Worm (Caenorhabditis elegans) whole organism, L4 larva: Measurements from ENCODE around the gene T07A9.15.

Experiments used
- D1046.2 ChIP-seq: fragments of 200-800 bp; sonication (Bioruptor generic); IDR thresholded peaks from 2 replicates; pipeline ENCODE4 v1.3.6; 2022; ENCODE audit warnings: missing genetic modification characterization, missing compliant biosample characterization
- F10B5.3 ChIP-seq: sonication (generic microtip); optimal IDR thresholded peaks from 2 replicates; lab custom pipeline; 2016; ENCODE audit warnings: mild to moderate bottlenecking, missing genetic modification characterization, missing compliant biosample characterization
- F37D6.2 ChIP-seq: sonication (generic microtip); optimal IDR thresholded peaks from 2 replicates; lab custom pipeline; 2016; ENCODE audit warnings: mild to moderate bottlenecking, missing genetic modification characterization, missing compliant biosample characterization
- R02D3.7 ChIP-seq: fragments of 150-350 bp; sonication (generic microtip); optimal IDR thresholded peaks from 3 replicates; lab custom pipeline; 2014; ENCODE audit warnings: missing biosample characterization, missing genetic modification characterization
- T26A8.4 ChIP-seq: fragments of 200-800 bp; sonication (Bioruptor generic); IDR thresholded peaks from 2 replicates; pipeline ENCODE4 v1.3.6; 2022; ENCODE audit warnings: missing genetic modification characterization, missing compliant biosample characterization
- Y75B8A.6 ChIP-seq: fragments of 200-800 bp; sonication (Bioruptor generic); IDR thresholded peaks from 2 replicates; pipeline ENCODE4 v1.3.6; 2022; ENCODE audit warnings: missing genetic modification reagents, missing genetic modification characterization, missing compliant biosample characterization
- aha-1 ChIP-seq: fragments of 150-350 bp; peaks from one replicate; lab custom pipeline; 2014; ENCODE audit warnings: missing biosample characterization, missing genetic modification characterization
- ama-1 ChIP-seq: fragments of 150-350 bp; optimal IDR thresholded peaks from 2 replicates; lab custom pipeline; 2014; ENCODE audit warnings: inconsistent platforms, mixed read lengths
- ceh-82 ChIP-seq: sonication (generic microtip); optimal IDR thresholded peaks from 2 replicates; lab custom pipeline; 2017; ENCODE audit warnings: missing biosample characterization, missing genetic modification characterization
- ces-1 ChIP-seq: fragments of 150-350 bp; sonication (generic microtip); optimal IDR thresholded peaks from 4 replicates; lab custom pipeline; 2014; ENCODE audit warnings: missing biosample characterization, missing genetic modification reagents, missing genetic modification characterization
- ctbp-1 ChIP-seq: fragments of 200-800 bp; sonication (Bioruptor generic); IDR thresholded peaks from 2 replicates; pipeline ENCODE4 v1.3.6; 2022; ENCODE audit warnings: missing genetic modification reagents, missing genetic modification characterization, missing compliant biosample characterization
- daf-12 ChIP-seq: fragments of 150-350 bp; optimal IDR thresholded peaks from 2 replicates; lab custom pipeline; 2014; ENCODE audit warnings: missing biosample characterization, missing genetic modification reagents, missing genetic modification characterization
- daf-16 ChIP-seq, 3 experiments: sonication (generic microtip); optimal IDR thresholded peaks; 2 replicates each; lab custom pipeline; 2016 to 2017; ENCODE audit warnings: missing genetic modification characterization in 3 of 3, missing genetic modification reagents in 3 of 3, mild to moderate bottlenecking in 2 of 3, missing compliant biosample characterization in 2 of 3, missing biosample characterization in 1 of 3, moderate library complexity in 1 of 3
- dmd-6 ChIP-seq: fragments of 200-800 bp; sonication (Bioruptor generic); IDR thresholded peaks from 2 replicates; pipeline ENCODE4 v1.3.6; 2022; ENCODE audit warnings: missing genetic modification reagents, missing genetic modification characterization, missing compliant biosample characterization
- dmd-8 ChIP-seq: fragments of 200-800 bp; sonication (Bioruptor generic); IDR thresholded peaks from 2 replicates; pipeline ENCODE4 v1.3.6; 2022; ENCODE audit warnings: missing genetic modification characterization, missing compliant biosample characterization
- dmd-9 ChIP-seq: fragments of 200-800 bp; sonication (Bioruptor generic); IDR thresholded peaks from 2 replicates; pipeline ENCODE4 v1.3.6; 2022; ENCODE audit warnings: missing genetic modification reagents, missing genetic modification characterization, missing compliant biosample characterization
- duxl-1 ChIP-seq: sonication (generic microtip); optimal IDR thresholded peaks from 2 replicates; lab custom pipeline; 2016; ENCODE audit warnings: mild to moderate bottlenecking, missing genetic modification characterization, moderate library complexity, missing compliant biosample characterization; ENCODE audit not compliant: poor library complexity
- dve-1 ChIP-seq: sonication (generic microtip); optimal IDR thresholded peaks from 2 replicates; lab custom pipeline; 2017; ENCODE audit warnings: antibody characterized with exemption, mild to moderate bottlenecking, missing genetic modification characterization, missing compliant biosample characterization; ENCODE audit not compliant: insufficient read depth
- egl-27 ChIP-seq: sonication (generic microtip); optimal IDR thresholded peaks from 3 replicates; lab custom pipeline; 2017; ENCODE audit warnings: missing biosample characterization, missing genetic modification reagents, missing genetic modification characterization
- egl-43 ChIP-seq: fragments of 200-800 bp; sonication (Bioruptor generic); IDR thresholded peaks from 2 replicates; pipeline ENCODE4 v1.3.6; 2022; ENCODE audit warnings: missing genetic modification reagents, missing genetic modification characterization, missing compliant biosample characterization
- hlh-11 ChIP-seq: fragments of 200-800 bp; sonication (Bioruptor generic); optimal IDR thresholded peaks from 2 replicates; lab custom pipeline; 2018; ENCODE audit warnings: mild to moderate bottlenecking, missing genetic modification characterization, missing compliant biosample characterization
- hlh-30 ChIP-seq: sonication (generic microtip); optimal IDR thresholded peaks from 2 replicates; lab custom pipeline; 2017; ENCODE audit warnings: antibody characterized with exemption, mild to moderate bottlenecking, missing genetic modification characterization, missing compliant biosample characterization; ENCODE audit not compliant: insufficient read depth
- lin-13 ChIP-seq: fragments of 150-350 bp; optimal IDR thresholded peaks from 2 replicates; lab custom pipeline; 2014; ENCODE audit warnings: missing biosample characterization, missing genetic modification reagents, missing genetic modification characterization
- lin-15B ChIP-seq: fragments of 150-350 bp; sonication (generic microtip); optimal IDR thresholded peaks from 3 replicates; lab custom pipeline; 2014; ENCODE audit warnings: missing biosample characterization, missing genetic modification characterization
- lin-38 ChIP-seq: fragments of 200-800 bp; sonication (Bioruptor generic); IDR thresholded peaks from 2 replicates; pipeline ENCODE4 v1.3.6; 2022; ENCODE audit warnings: missing genetic modification reagents, missing genetic modification characterization, missing compliant biosample characterization
- mep-1 ChIP-seq: fragments of 150-350 bp; sonication (generic microtip); optimal IDR thresholded peaks from 3 replicates; lab custom pipeline; 2014; ENCODE audit warnings: missing biosample characterization, missing genetic modification characterization
- mxl-2 ChIP-seq: fragments of 200-800 bp; sonication (Bioruptor generic); conservative IDR thresholded peaks from 2 replicates; pipeline ENCODE4 v1.3.6; 2022; ENCODE audit warnings: missing genetic modification reagents, missing genetic modification characterization, missing compliant biosample characterization
- mxl-3 ChIP-seq: fragments of 200-800 bp; sonication (Bioruptor generic); optimal IDR thresholded peaks from 2 replicates; lab custom pipeline; 2018; ENCODE audit warnings: mild to moderate bottlenecking, missing genetic modification characterization, missing compliant biosample characterization
- nhr-102 ChIP-seq: sonication (generic microtip); optimal IDR thresholded peaks from 2 replicates; lab custom pipeline; 2016; ENCODE audit warnings: mild to moderate bottlenecking, missing genetic modification characterization, moderate library complexity, missing compliant biosample characterization
- nhr-11 ChIP-seq: fragments of 150-350 bp; optimal IDR thresholded peaks from 2 replicates; lab custom pipeline; 2014; ENCODE audit warnings: missing biosample characterization, missing genetic modification characterization
- nhr-111 ChIP-seq: fragments of 200-800 bp; sonication (Bioruptor generic); optimal IDR thresholded peaks from 2 replicates; lab custom pipeline; 2018; ENCODE audit warnings: mild to moderate bottlenecking, missing genetic modification characterization, missing compliant biosample characterization
- nhr-25 ChIP-seq: sonication (generic microtip); optimal IDR thresholded peaks from 2 replicates; lab custom pipeline; 2017; ENCODE audit warnings: missing genetic modification characterization, mild to moderate bottlenecking, missing compliant biosample characterization, antibody characterized with exemption, moderate library complexity, borderline replicate concordance; ENCODE audit not compliant: insufficient read depth
- nhr-28 ChIP-seq: fragments of 150-350 bp; optimal IDR thresholded peaks from 2 replicates; lab custom pipeline; 2014; ENCODE audit warnings: missing biosample characterization, missing genetic modification characterization
- nhr-76 ChIP-seq: fragments of 150-350 bp; optimal IDR thresholded peaks from 2 replicates; lab custom pipeline; 2014; ENCODE audit warnings: missing biosample characterization, missing genetic modification characterization
- nhr-77 ChIP-seq: fragments of 150-350 bp; optimal IDR thresholded peaks from 2 replicates; lab custom pipeline; 2014; ENCODE audit warnings: missing biosample characterization, missing genetic modification characterization
- php-3 ChIP-seq: fragments of 200-800 bp; sonication (Bioruptor generic); IDR thresholded peaks from 2 replicates; pipeline ENCODE4 v1.3.6; 2022; ENCODE audit warnings: missing genetic modification reagents, missing genetic modification characterization, missing compliant biosample characterization
- pqm-1 ChIP-seq: sonication (generic microtip); optimal IDR thresholded peaks from 2 replicates; lab custom pipeline; 2017; ENCODE audit warnings: missing biosample characterization, missing genetic modification characterization
- saeg-2 ChIP-seq: fragments of 200-800 bp; sonication (Bioruptor generic); IDR thresholded peaks from 2 replicates; pipeline ENCODE4 v1.3.6; 2022; ENCODE audit warnings: missing genetic modification reagents, missing genetic modification characterization, missing compliant biosample characterization
- skn-1 ChIP-seq: fragments of 150-350 bp; optimal IDR thresholded peaks from 2 replicates; lab custom pipeline; 2014; ENCODE audit warnings: missing biosample characterization, missing genetic modification characterization
- snpc-4 ChIP-seq: fragments of 150-350 bp; optimal IDR thresholded peaks from 2 replicates; lab custom pipeline; 2014; ENCODE audit warnings: missing biosample characterization, missing genetic modification characterization
- spr-3 ChIP-seq: fragments of 200-800 bp; sonication (Bioruptor generic); optimal IDR thresholded peaks from 2 replicates; lab custom pipeline; 2018; ENCODE audit warnings: mild to moderate bottlenecking, missing genetic modification characterization, missing compliant biosample characterization
- unc-62 ChIP-seq, 3 experiments: fragments of 150-350 bp in 1 of 3; sonication (generic microtip); optimal IDR thresholded peaks in 2 of 3; peaks in 1 of 3; 1 replicate in 1 of 3; 2 replicates in 2 of 3; lab custom pipeline; 2014 to 2017; ENCODE audit warnings: missing biosample characterization in 3 of 3, missing genetic modification characterization in 3 of 3, missing genetic modification reagents in 3 of 3, missing genotype in 1 of 3
- vab-7 ChIP-seq: fragments of 200-800 bp; sonication (Bioruptor generic); IDR thresholded peaks from 2 replicates; pipeline ENCODE4 v1.3.6; 2022; ENCODE audit warnings: missing genetic modification reagents, missing genetic modification characterization, missing compliant biosample characterization
- zag-1 ChIP-seq: fragments of 150-350 bp; optimal IDR thresholded peaks from 2 replicates; lab custom pipeline; 2014; ENCODE audit warnings: missing biosample characterization, missing genetic modification characterization
- zip-11 ChIP-seq: fragments of 200-800 bp; sonication (Bioruptor generic); IDR thresholded peaks from 2 replicates; pipeline ENCODE4 v1.3.6; 2022; ENCODE audit warnings: missing genetic modification characterization, missing compliant biosample characterization
- zip-2 ChIP-seq: fragments of 150-350 bp; optimal IDR thresholded peaks from 2 replicates; lab custom pipeline; 2014; ENCODE audit warnings: missing biosample characterization, missing genetic modification characterization
- ztf-11 ChIP-seq: fragments of 150-350 bp; optimal IDR thresholded peaks from 2 replicates; lab custom pipeline; 2014; ENCODE audit warnings: missing biosample characterization, missing genetic modification characterization
- ztf-7 ChIP-seq: fragments of 150-350 bp; optimal IDR thresholded peaks from 2 replicates; lab custom pipeline; 2014; ENCODE audit warnings: missing biosample characterization, missing genetic modification characterization

The T07A9.15 gene

ce11 chrIV:440509-440908 lies 47.2 kb upstream of the T07A9.15 start, which contains the start of gene hum-8:
Gene hum-8 (minus strand): TSS chrIV:440554.
- peak; percentile 31 for TF ChIP-seq hlh-30 (tag; lab: Kevin White, UChicago)
- peak; percentile 89 for TF ChIP-seq pqm-1 (tag; lab: Kevin White, UChicago)
- TF ChIP-seq dmd-6 (GFP tag; lab: Robert Waterston, UW), result peak; percentile 82
- peak; percentile 75 for TF ChIP-seq aha-1 (tag; lab: Kevin White, UChicago)
- no peak for TF ChIP-seq egl-43
- TF ChIP-seq Y75B8A.6 (GFP tag; lab: Robert Waterston, UW), result no peak
- no peak for TF ChIP-seq nhr-11 (tag; lab: Kevin White, UChicago)
- TF ChIP-seq nhr-102, result no peak
- TF ChIP-seq nhr-77 (tag; lab: Kevin White, UChicago), result no peak
- no peak for TF ChIP-seq ceh-82
- TF ChIP-seq daf-16 (GFP tag; optimal IDR thresholded peaks at IDR 0.05; lab: Kevin White, UChicago), result no peak
- peak; percentile 91 for TF ChIP-seq daf-16 (tag; optimal IDR thresholded peaks at IDR 0.05; lab: Kevin White, UChicago)
- no peak for TF ChIP-seq zip-2 (tag; lab: Kevin White, UChicago)
- TF ChIP-seq dve-1 (tag; lab: Kevin White, UChicago), result peak; percentile 56
- no peak for TF ChIP-seq unc-62 (GFP tag; optimal IDR thresholded peaks at IDR 0.05 in 1 of 2; lab: Kevin White, UChicago)
- TF ChIP-seq unc-62 (tag; optimal IDR thresholded peaks at IDR 0.05; lab: Kevin White, UChicago), result no peak
- TF ChIP-seq nhr-28 (tag; lab: Kevin White, UChicago), result peak; percentile 85
- TF ChIP-seq F10B5.3, result no peak
- TF ChIP-seq hlh-11 (tag; lab: Kevin White, UChicago), result peak; percentile 66
- TF ChIP-seq php-3 (GFP tag; lab: Robert Waterston, UW), result no peak
- no peak for TF ChIP-seq lin-38
- no peak for TF ChIP-seq ztf-11 (tag; lab: Kevin White, UChicago)
- TF ChIP-seq D1046.2, result no peak
- TF ChIP-seq snpc-4, result no peak
- TF ChIP-seq nhr-111 (GFP tag; lab: Kevin White, UChicago), result no peak
- no peak for TF ChIP-seq nhr-76 (tag; lab: Kevin White, UChicago)
- no peak for TF ChIP-seq zip-11 (GFP tag; lab: Robert Waterston, UW)
- no peak for TF ChIP-seq lin-15B
- no peak for TF ChIP-seq vab-7 (GFP tag; lab: Robert Waterston, UW)
- TF ChIP-seq, all 104 proteins: peak for 8

ce11 chrIV:438384-438783 lies 45.0 kb upstream of the T07A9.15 start:
- TF ChIP-seq R02D3.7 (no peak), snpc-4 (no peak), mxl-2 (GFP tag; lab: Robert Waterston, UW) (no peak), aha-1 (tag; lab: Kevin White, UChicago) (peak; percentile 91), hlh-11 (tag; lab: Kevin White, UChicago) (no peak), F37D6.2 (tag; lab: Kevin White, UChicago) (no peak)

ce11 chrIV:428869-429268 lies 35.5 kb upstream of the T07A9.15 start, which contains the start of gene Y66H1A.5:
Gene Y66H1A.5 (minus strand): TSS chrIV:429133.
- TF ChIP-seq pqm-1 (tag; lab: Kevin White, UChicago), result peak; percentile 74
- no peak for TF ChIP-seq lin-13 (GFP tag; lab: Kevin White, UChicago)
- no peak for TF ChIP-seq Y75B8A.6 (GFP tag; lab: Robert Waterston, UW)
- no peak for TF ChIP-seq spr-3 (GFP tag; lab: Kevin White, UChicago)
- no peak for TF ChIP-seq nhr-11 (tag; lab: Kevin White, UChicago)
- no peak for TF ChIP-seq T26A8.4
- no peak for TF ChIP-seq ctbp-1 (GFP tag; lab: Robert Waterston, UW)
- no peak for TF ChIP-seq dmd-9 (GFP tag; lab: Robert Waterston, UW)
- no peak for TF ChIP-seq duxl-1 (tag; lab: Kevin White, UChicago)
- TF ChIP-seq dmd-8, result no peak
- peak; percentile 10 for TF ChIP-seq mep-1
- no peak for TF ChIP-seq skn-1 (tag; lab: Kevin White, UChicago)
- TF ChIP-seq ama-1, result no peak
- TF ChIP-seq mxl-3 (GFP tag; lab: Kevin White, UChicago), result no peak
- no peak for TF ChIP-seq nhr-102
- TF ChIP-seq egl-43, result no peak
- TF ChIP-seq snpc-4, result no peak
- no peak for TF ChIP-seq saeg-2
- no peak for TF ChIP-seq daf-12 (tag; lab: Kevin White, UChicago)
- peak; percentile 94 for TF ChIP-seq nhr-28 (tag; lab: Kevin White, UChicago)
- TF ChIP-seq ces-1 (GFP tag; lab: Kevin White, UChicago), result no peak
- no peak for TF ChIP-seq zag-1
- TF ChIP-seq egl-27, result no peak
- TF ChIP-seq nhr-25 (tag; lab: Kevin White, UChicago), result no peak
- TF ChIP-seq D1046.2, result no peak
- no peak for TF ChIP-seq ztf-7 (tag; lab: Kevin White, UChicago)
- TF ChIP-seq nhr-111 (GFP tag; lab: Kevin White, UChicago), result no peak
